Fruit fly (Drosophila melanogaster) whole organism: ENCODE measurements around the gene elB.
A peak's percentile ranks its signal among the peaks of the same experiment; 100 is the strongest.

ENCODE experiments used
- CG8478 ChIP-seq: fragments of >200 bp; optimal IDR thresholded peaks from 2 replicates; lab custom pipeline; 2018; ENCODE audit warnings: inconsistent platforms
- Dll ChIP-seq: fragments of >200 bp; optimal IDR thresholded peaks from 2 replicates; lab custom pipeline; 2017
- EcR ChIP-seq, 2 experiments: fragments of >200 bp; optimal IDR thresholded peaks; 2 replicates each; lab custom pipeline; 2017; ENCODE audit warnings: missing biosample characterization in 2 of 2, missing genetic modification characterization in 2 of 2, missing genetic modification reagents in 2 of 2
- pan ChIP-seq: fragments of >200 bp; optimal IDR thresholded peaks from 2 replicates; lab custom pipeline; 2017
- psq ChIP-seq: fragments of >200 bp; optimal IDR thresholded peaks from 2 replicates; lab custom pipeline; 2017
- usp ChIP-seq: fragments of >200 bp; optimal IDR thresholded peaks from 2 replicates; lab custom pipeline; 2017; ENCODE audit warnings: missing biosample characterization, missing genetic modification characterization, mixed read lengths

elB gene

dm6 chr2L:14369933-14370776, 39.2 kb downstream of the elB start:
- TF ChIP-seq psq (lab: Kevin White, UChicago) (no peak), usp (no peak), Dll (lab: Kevin White, UChicago) (no peak), CG8478 (lab: Kevin White, UChicago) (no peak), EcR (GFP tag; optimal IDR thresholded peaks at IDR 0.05; lab: Kevin White, UChicago) (no peak), pan (lab: Kevin White, UChicago) (peak; percentile 53)

dm6 chr2L:14368833-14369232, 40.5 kb downstream of the elB start:
- TF ChIP-seq Dll (lab: Kevin White, UChicago) (no peak), psq (lab: Kevin White, UChicago) (no peak), EcR (GFP tag; optimal IDR thresholded peaks at IDR 0.05; lab: Kevin White, UChicago) (no peak), pan (lab: Kevin White, UChicago) (no peak), CG8478 (lab: Kevin White, UChicago) (no peak), usp (no peak)

- no peak for TF ChIP-seq usp
- TF ChIP-seq Dll (lab: Kevin White, UChicago): no peak
- no peak for TF ChIP-seq EcR (GFP tag; optimal IDR thresholded peaks at IDR 0.05; lab: Kevin White, UChicago)
- TF ChIP-seq CG8478 (lab: Kevin White, UChicago): no peak
- no peak for TF ChIP-seq pan (lab: Kevin White, UChicago)
- no peak for TF ChIP-seq psq (lab: Kevin White, UChicago)
Observed at dm6 chr2L:14367274-14367669, 42.1 kb downstream of the elB start.

- TF ChIP-seq EcR (GFP tag; optimal IDR thresholded peaks at IDR 0.05; lab: Kevin White, UChicago) (no peak), usp (no peak), Dll (lab: Kevin White, UChicago) (no peak), pan (lab: Kevin White, UChicago) (no peak), psq (lab: Kevin White, UChicago) (no peak), CG8478 (lab: Kevin White, UChicago) (no peak)
Observed at dm6 chr2L:14366590-14367273, 42.6 kb downstream of the elB start.

dm6 chr2L:14361736-14362180, 47.6 kb downstream of the elB start, which contains the start of gene spel1:
Gene spel1, plus strand, starts transcription at chr2L:14362069.
- TF ChIP-seq CG8478 (lab: Kevin White, UChicago): no peak
- TF ChIP-seq usp: no peak
- no peak for TF ChIP-seq EcR (GFP tag; optimal IDR thresholded peaks at IDR 0.05; lab: Kevin White, UChicago)
- TF ChIP-seq psq (lab: Kevin White, UChicago): no peak

- TF ChIP-seq EcR (GFP tag; optimal IDR thresholded peaks at IDR 0.05; lab: Kevin White, UChicago): no peak
- no peak for TF ChIP-seq psq (lab: Kevin White, UChicago)
- no peak for TF ChIP-seq CG8478 (lab: Kevin White, UChicago)
- TF ChIP-seq pan (lab: Kevin White, UChicago): no peak
- no peak for TF ChIP-seq usp
- no peak for TF ChIP-seq Dll (lab: Kevin White, UChicago)
Observed at dm6 chr2L:14361281-14361680, 48.1 kb downstream of the elB start.

- no peak for TF ChIP-seq CG8478 (lab: Kevin White, UChicago)
Observed at dm6 chr2L:14358780-14359462, 50.4 kb downstream of the elB start, which contains the start of gene Pgant35A. Gene Pgant35A, plus strand, starts transcription at chr2L:14359252.

- TF ChIP-seq CG8478 (lab: Kevin White, UChicago): no peak
- TF ChIP-seq Dll (lab: Kevin White, UChicago): no peak
- TF ChIP-seq pan (lab: Kevin White, UChicago): no peak
- no peak for TF ChIP-seq psq (lab: Kevin White, UChicago)
- no peak for TF ChIP-seq usp
- TF ChIP-seq EcR (GFP tag; optimal IDR thresholded peaks at IDR 0.05; lab: Kevin White, UChicago): no peak
Observed at dm6 chr2L:14356793-14357372, 52.5 kb downstream of the elB start.

- TF ChIP-seq CG8478 (lab: Kevin White, UChicago): no peak
- no peak for TF ChIP-seq Dll (lab: Kevin White, UChicago)
- no peak for TF ChIP-seq psq (lab: Kevin White, UChicago)
- no peak for TF ChIP-seq EcR (GFP tag; optimal IDR thresholded peaks at IDR 0.05; lab: Kevin White, UChicago)
- no peak for TF ChIP-seq pan (lab: Kevin White, UChicago)
- no peak for TF ChIP-seq usp
Observed at dm6 chr2L:14356279-14356678, 53.1 kb downstream of the elB start.

- TF ChIP-seq CG8478 (lab: Kevin White, UChicago) (no peak), EcR (GFP tag; optimal IDR thresholded peaks at IDR 0.05; lab: Kevin White, UChicago) (no peak), Dll (lab: Kevin White, UChicago) (no peak), usp (no peak), psq (lab: Kevin White, UChicago) (no peak), pan (lab: Kevin White, UChicago) (no peak)
Observed at dm6 chr2L:14355852-14356174, 53.5 kb downstream of the elB start.
